Worm (Caenorhabditis elegans) whole organism, early embryonic: Measurements from ENCODE around the gene F02D8.4.

Experiments
- B0310.2 ChIP-seq: sonication (generic microtip); optimal IDR thresholded peaks from 2 replicates; lab custom pipeline; 2016; ENCODE audit warnings: mild to moderate bottlenecking, missing genetic modification characterization, missing compliant biosample characterization
- aly-1 ChIP-seq: sonication (generic microtip); optimal IDR thresholded peaks from 2 replicates; lab custom pipeline; 2016; ENCODE audit warnings: missing genetic modification characterization, missing compliant biosample characterization
- ama-1 ChIP-seq: fragments of 150-350 bp; optimal IDR thresholded peaks from 2 replicates; lab custom pipeline; 2014
- ceh-13 ChIP-seq: fragments of 200-800 bp; sonication (Bioruptor generic); optimal IDR thresholded peaks from 2 replicates; lab custom pipeline; 2018; ENCODE audit warnings: mild to moderate bottlenecking, missing genetic modification characterization, missing compliant biosample characterization
- ets-7 ChIP-seq: sonication (generic microtip); optimal IDR thresholded peaks from 2 replicates; lab custom pipeline; 2016; ENCODE audit warnings: missing genotype, missing genetic modification characterization, missing compliant biosample characterization
- hmg-4 ChIP-seq: fragments of 200-800 bp; sonication (Bioruptor generic); optimal IDR thresholded peaks from 2 replicates; lab custom pipeline; 2018; ENCODE audit warnings: mild to moderate bottlenecking, missing genetic modification characterization, missing compliant biosample characterization
- hnd-1 ChIP-seq: sonication (generic microtip); optimal IDR thresholded peaks from 2 replicates; lab custom pipeline; 2016; ENCODE audit warnings: missing genetic modification characterization, missing compliant biosample characterization
- pes-1 ChIP-seq: fragments of 200-800 bp; sonication (Bioruptor generic); IDR thresholded peaks from 2 replicates; pipeline ENCODE4 v1.3.6; 2022; ENCODE audit warnings: missing genetic modification reagents, missing genetic modification characterization, missing compliant biosample characterization
- scrt-1 ChIP-seq: fragments of 200-800 bp; sonication (Bioruptor generic); IDR thresholded peaks from 2 replicates; pipeline ENCODE4 v1.3.6; 2022; ENCODE audit warnings: missing genetic modification characterization, missing compliant biosample characterization
- sea-1 ChIP-seq: fragments of 200-800 bp; sonication (Bioruptor generic); conservative IDR thresholded peaks from 2 replicates; pipeline ENCODE4 v1.3.6; 2022; ENCODE audit warnings: missing genetic modification characterization, missing compliant biosample characterization
- tbx-11 ChIP-seq: fragments of 200-800 bp; sonication (Bioruptor generic); IDR thresholded peaks from 2 replicates; pipeline ENCODE4 v1.3.6; 2022; ENCODE audit warnings: missing genetic modification characterization, missing compliant biosample characterization
- tbx-37 ChIP-seq: fragments of 200-800 bp; sonication (Bioruptor generic); conservative IDR thresholded peaks from 2 replicates; pipeline ENCODE4 v1.3.6; 2022; ENCODE audit warnings: missing genetic modification reagents, missing genetic modification characterization, missing compliant biosample characterization
- tra-4 ChIP-seq: sonication (generic microtip); optimal IDR thresholded peaks from 2 replicates; lab custom pipeline; 2017; ENCODE audit warnings: missing genetic modification characterization, missing compliant biosample characterization

DNA sequence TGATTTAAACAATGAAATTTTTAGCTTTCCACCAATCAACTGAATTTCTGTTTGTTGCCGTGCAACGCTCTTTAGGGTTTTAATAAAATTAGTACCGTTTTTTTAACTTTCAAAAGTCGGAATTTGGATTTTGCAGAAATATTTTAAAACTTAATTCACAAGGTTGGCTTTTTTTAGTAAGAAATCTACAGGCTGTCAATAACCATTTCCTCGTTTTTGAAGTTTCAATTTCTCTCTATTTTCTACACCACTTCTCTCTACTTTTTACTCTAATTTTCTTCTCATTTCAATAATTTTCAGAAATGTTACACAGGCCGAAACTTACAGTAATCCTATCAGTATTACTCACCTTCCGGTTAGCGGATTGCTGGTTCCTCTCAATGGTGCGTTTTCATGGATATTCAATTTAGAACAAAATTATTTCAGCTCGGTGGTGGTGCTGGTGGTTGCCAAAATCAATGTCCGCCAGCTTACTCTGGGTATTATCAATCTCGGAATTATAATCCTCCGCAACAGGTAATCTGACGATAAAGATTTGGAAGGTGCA is 6.4 kb upstream of the F02D8.4 start, which contains the start of the genes grd-12 and F02D8.1:
- TF ChIP-seq tbx-11 (GFP tag; lab: Robert Waterston, UW), result no peak
- TF ChIP-seq ama-1, result no peak
- TF ChIP-seq ets-7 (tag; lab: Kevin White, UChicago), result no peak
- TF ChIP-seq hnd-1 (tag; lab: Kevin White, UChicago), result no peak
- TF ChIP-seq sea-1, result no peak
- no peak for TF ChIP-seq tra-4 (tag; lab: Kevin White, UChicago)
- no peak for TF ChIP-seq ceh-13 (GFP tag; lab: Kevin White, UChicago)
- no peak for TF ChIP-seq pes-1 (GFP tag; lab: Robert Waterston, UW)
- no peak for TF ChIP-seq hmg-4
- no peak for TF ChIP-seq scrt-1 (GFP tag; lab: Robert Waterston, UW)
- TF ChIP-seq B0310.2 (tag; lab: Kevin White, UChicago), result no peak
- no peak for TF ChIP-seq aly-1
- TF ChIP-seq tbx-37 (GFP tag; lab: Robert Waterston, UW), result no peak
